Worm (Caenorhabditis elegans): ENCODE data around the gene T02G5.14.

DNA sequence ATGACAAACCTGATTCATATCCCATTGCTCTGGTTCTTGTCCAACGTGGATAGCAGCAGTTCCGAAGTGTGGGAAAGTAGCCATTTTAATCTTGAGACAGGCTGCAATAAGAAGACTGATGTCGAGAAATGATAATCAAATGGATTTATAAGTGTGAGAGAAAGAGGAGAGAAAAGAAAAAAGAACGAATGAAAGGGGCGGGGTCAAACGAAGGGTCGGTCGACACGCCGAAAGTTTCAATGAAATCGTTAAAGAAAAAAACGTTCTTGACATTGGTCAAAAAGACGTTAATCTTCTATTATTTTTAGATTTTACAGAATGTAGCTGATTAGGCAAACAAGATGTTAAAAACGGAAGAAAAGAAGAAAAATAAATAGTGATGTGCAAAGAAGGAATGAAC is 26.3 kb upstream of the T02G5.14 start, which contains the start of gene cth-2:
- no peak for TF ChIP-seq sox-4 (tag; optimal IDR thresholded peaks at IDR 0.05)
- TF ChIP-seq Y22D7AL.16 (tag; optimal IDR thresholded peaks at IDR 0.05), result no peak
- no peak for TF ChIP-seq ref-2 (tag; optimal IDR thresholded peaks at IDR 0.05)
- no peak for TF ChIP-seq pha-4 (tag; optimal IDR thresholded peaks at IDR 0.05)
- no peak for TF ChIP-seq pag-3 (tag; optimal IDR thresholded peaks at IDR 0.05; ENCODE audit: borderline replicate concordance)
- no peak for TF ChIP-seq dmd-4 (tag; optimal IDR thresholded peaks at IDR 0.05; ENCODE audit: borderline replicate concordance)
- no peak for TF ChIP-seq C38D4.7 (GFP tag; optimal IDR thresholded peaks at IDR 0.05)
- no peak for TF ChIP-seq dve-1 (tag; optimal IDR thresholded peaks at IDR 0.05)
- no peak for TF ChIP-seq ceh-18 (tag; optimal IDR thresholded peaks at IDR 0.05)
- no peak for TF ChIP-seq tbx-7 (tag; optimal IDR thresholded peaks at IDR 0.05)
- no peak for TF ChIP-seq ama-1 (optimal IDR thresholded peaks at IDR 0.05)
- TF ChIP-seq lin-11 (tag; optimal IDR thresholded peaks at IDR 0.05), result no peak
- TF ChIP-seq nhr-232 (tag; optimal IDR thresholded peaks at IDR 0.05), result no peak
- TF ChIP-seq syd-9 (tag; optimal IDR thresholded peaks at IDR 0.05), result no peak

All from whole organism, late embryonic.